Fruit fly (Drosophila melanogaster) whole organism, prepupa: ENCODE measurements around the gene CG14823.

Experiments used
- Blimp-1 ChIP-seq: fragments of 200-800 bp; sonication (Bioruptor generic); optimal IDR thresholded peaks from 3 replicates; lab custom pipeline; 2017; ENCODE audit warnings: missing biosample characterization, missing genetic modification characterization, mild to moderate bottlenecking, moderate library complexity, missing genetic modification reagents
- CG10631 ChIP-seq: fragments of 200-800 bp; sonication (Bioruptor generic); optimal IDR thresholded peaks from 2 replicates; lab custom pipeline; 2016; ENCODE audit warnings: missing biosample characterization, missing genetic modification characterization
- CG10669 ChIP-seq: fragments of 200-800 bp; sonication (Bioruptor generic); optimal IDR thresholded peaks from 3 replicates; lab custom pipeline; 2018; ENCODE audit warnings: missing biosample characterization, mild to moderate bottlenecking, missing genetic modification characterization, moderate library complexity
- CG11762 ChIP-seq: fragments of 200-800 bp; sonication (Bioruptor generic); optimal IDR thresholded peaks from 3 replicates; lab custom pipeline; 2016; ENCODE audit warnings: missing biosample characterization, missing genetic modification characterization; ENCODE audit not compliant: insufficient read depth
- CG11902 ChIP-seq: fragments of 200-800 bp; sonication (Bioruptor generic); optimal IDR thresholded peaks from 3 replicates; lab custom pipeline; 2016; ENCODE audit warnings: missing biosample characterization, missing genetic modification characterization
- CG15336 ChIP-seq: fragments of 200-800 bp; sonication (Bioruptor generic); IDR thresholded peaks from 2 replicates; pipeline ENCODE4 v1.3.6; 2022; ENCODE audit warnings: missing biosample characterization, missing genetic modification characterization
- CG1621 ChIP-seq: fragments of 200-800 bp; sonication (Bioruptor generic); optimal IDR thresholded peaks from 3 replicates; lab custom pipeline; 2018; ENCODE audit warnings: missing biosample characterization, mild to moderate bottlenecking, missing genetic modification characterization
- CG16779 ChIP-seq: fragments of 200-800 bp; sonication (Bioruptor generic); optimal IDR thresholded peaks from 3 replicates; lab custom pipeline; 2017; ENCODE audit warnings: missing biosample characterization, mild to moderate bottlenecking, missing genetic modification characterization
- CG3032 ChIP-seq: fragments of 200-800 bp; optimal IDR thresholded peaks from 2 replicates; lab custom pipeline; 2019; ENCODE audit warnings: missing biosample characterization, mild to moderate bottlenecking, missing genetic modification characterization, moderate library complexity
- CG32006 ChIP-seq: fragments of 200-800 bp; sonication (Bioruptor generic); optimal IDR thresholded peaks from 3 replicates; lab custom pipeline; 2017; ENCODE audit warnings: missing biosample characterization, mild to moderate bottlenecking, missing genetic modification characterization
- CG34406 ChIP-seq: fragments of 200-800 bp; sonication (Bioruptor generic); optimal IDR thresholded peaks from 3 replicates; lab custom pipeline; 2016; ENCODE audit warnings: missing biosample characterization, missing genetic modification characterization
- CG3919 ChIP-seq: fragments of 200-800 bp; sonication (Bioruptor generic); optimal IDR thresholded peaks from 3 replicates; lab custom pipeline; 2016; ENCODE audit warnings: missing biosample characterization, missing genetic modification characterization
- CG6163 ChIP-seq: fragments of 200-800 bp; sonication (Bioruptor generic); IDR thresholded peaks from 3 replicates; pipeline ENCODE4 v1.3.6; 2022; ENCODE audit warnings: missing biosample characterization, missing genetic modification characterization
- CG6276 ChIP-seq: fragments of 200-800 bp; sonication (Bioruptor generic); optimal IDR thresholded peaks from 2 replicates; lab custom pipeline; 2017; ENCODE audit warnings: missing biosample characterization, mild to moderate bottlenecking, missing genetic modification characterization
- CG6792 ChIP-seq: fragments of 200-800 bp; sonication (Bioruptor generic); optimal IDR thresholded peaks from 3 replicates; lab custom pipeline; 2016; ENCODE audit warnings: missing biosample characterization, missing genetic modification characterization
- CG6808 ChIP-seq: fragments of 200-800 bp; sonication (Bioruptor generic); optimal IDR thresholded peaks from 3 replicates; lab custom pipeline; 2017; ENCODE audit warnings: missing biosample characterization, missing genetic modification characterization, mild to moderate bottlenecking, moderate library complexity, missing genetic modification reagents
- CG6854 ChIP-seq: fragments of 200-800 bp; sonication (Bioruptor generic); optimal IDR thresholded peaks from 2 replicates; lab custom pipeline; 2017; ENCODE audit warnings: missing biosample characterization, mild to moderate bottlenecking, missing genetic modification characterization
- CG8119 ChIP-seq: fragments of 200-800 bp; sonication (Bioruptor generic); IDR thresholded peaks from 3 replicates; pipeline ENCODE4 v1.3.6; 2022; ENCODE audit warnings: missing biosample characterization, missing genetic modification characterization
- CG8319 ChIP-seq: fragments of 200-800 bp; sonication (Bioruptor generic); optimal IDR thresholded peaks from 3 replicates; lab custom pipeline; 2016; ENCODE audit warnings: missing biosample characterization, missing genetic modification characterization
- CG8632 ChIP-seq: fragments of 200-800 bp; sonication (Bioruptor generic); optimal IDR thresholded peaks from 3 replicates; lab custom pipeline; 2016; ENCODE audit warnings: missing biosample characterization, missing genetic modification characterization
- Eip78C ChIP-seq: fragments of 200-800 bp; sonication (Bioruptor generic); peaks from one replicate; lab custom pipeline; 2016; ENCODE audit warnings: missing biosample characterization, missing genetic modification characterization
- Eip93F ChIP-seq: fragments of 200-800 bp; sonication (Bioruptor generic); optimal IDR thresholded peaks from 2 replicates; lab custom pipeline; 2016; ENCODE audit warnings: missing biosample characterization, mild to moderate bottlenecking, missing genetic modification characterization
- Ets21C ChIP-seq: fragments of 200-800 bp; sonication (Bioruptor generic); optimal IDR thresholded peaks from 3 replicates; lab custom pipeline; 2016; ENCODE audit warnings: missing biosample characterization, missing genetic modification characterization
- Ets96B ChIP-seq: fragments of 200-800 bp; optimal IDR thresholded peaks from 2 replicates; lab custom pipeline; 2019; ENCODE audit warnings: missing biosample characterization, mild to moderate bottlenecking, missing genetic modification characterization, moderate library complexity
- Gug ChIP-seq: fragments of 200-800 bp; sonication (Bioruptor generic); IDR thresholded peaks from 2 replicates; pipeline ENCODE4 v1.3.6; 2022; ENCODE audit warnings: missing biosample characterization, missing genetic modification characterization
- Hr39 ChIP-seq: fragments of 200-800 bp; sonication (Bioruptor generic); optimal IDR thresholded peaks from 2 replicates; lab custom pipeline; 2016; ENCODE audit warnings: missing biosample characterization, missing genetic modification characterization
- Hr4 ChIP-seq: fragments of 200-800 bp; sonication (Bioruptor generic); optimal IDR thresholded peaks from 3 replicates; lab custom pipeline; 2016; ENCODE audit warnings: missing biosample characterization, missing genetic modification characterization
- Met ChIP-seq: fragments of 200-800 bp; sonication (Bioruptor generic); optimal IDR thresholded peaks from 3 replicates; lab custom pipeline; 2016; ENCODE audit warnings: missing biosample characterization, missing genetic modification characterization
- OdsH ChIP-seq: fragments of 200-800 bp; sonication (Bioruptor generic); optimal IDR thresholded peaks from 3 replicates; lab custom pipeline; 2016; ENCODE audit warnings: missing biosample characterization, missing genetic modification characterization
- Smox ChIP-seq: fragments of 200-800 bp; sonication (Bioruptor generic); optimal IDR thresholded peaks from 3 replicates; lab custom pipeline; 2016; ENCODE audit warnings: missing biosample characterization, missing genetic modification characterization
- Sox102F ChIP-seq: fragments of 200-800 bp; sonication (Bioruptor generic); optimal IDR thresholded peaks from 2 replicates; lab custom pipeline; 2016; ENCODE audit warnings: missing biosample characterization, mild to moderate bottlenecking, missing genetic modification characterization
- achi ChIP-seq: fragments of 200-800 bp; sonication (Bioruptor generic); optimal IDR thresholded peaks from 3 replicates; lab custom pipeline; 2016; ENCODE audit warnings: missing biosample characterization, missing genetic modification characterization
- acj6 ChIP-seq: fragments of 200-800 bp; sonication (Bioruptor generic); optimal IDR thresholded peaks from 3 replicates; lab custom pipeline; 2016; ENCODE audit warnings: missing biosample characterization, missing genetic modification characterization
- cyc ChIP-seq: fragments of 200-800 bp; sonication (Bioruptor generic); optimal IDR thresholded peaks from 3 replicates; lab custom pipeline; 2016; ENCODE audit warnings: missing biosample characterization, missing genetic modification characterization
- dac ChIP-seq: fragments of 200-800 bp; sonication (Bioruptor generic); optimal IDR thresholded peaks from 2 replicates; lab custom pipeline; 2017; ENCODE audit warnings: missing biosample characterization, mild to moderate bottlenecking, missing genetic modification characterization
- dsx ChIP-seq: fragments of 200-800 bp; optimal IDR thresholded peaks from 3 replicates; lab custom pipeline; 2019; ENCODE audit warnings: missing biosample characterization, mild to moderate bottlenecking, missing genetic modification characterization, moderate library complexity; ENCODE audit not compliant: poor library complexity, severe bottlenecking
- esn ChIP-seq: fragments of 200-800 bp; sonication (Bioruptor generic); optimal IDR thresholded peaks from 2 replicates; lab custom pipeline; 2016; ENCODE audit warnings: missing biosample characterization, mild to moderate bottlenecking, missing genetic modification characterization, moderate library complexity
- fd59A ChIP-seq: fragments of 200-800 bp; sonication (Bioruptor generic); optimal IDR thresholded peaks from 2 replicates; lab custom pipeline; 2017; ENCODE audit warnings: missing biosample characterization, mild to moderate bottlenecking, missing genetic modification characterization, missing genetic modification reagents
- fd85E ChIP-seq: fragments of 200-800 bp; sonication (Bioruptor generic); optimal IDR thresholded peaks from 3 replicates; lab custom pipeline; 2016; ENCODE audit warnings: missing biosample characterization, missing genetic modification characterization
- fkh ChIP-seq: fragments of 200-800 bp; sonication (Bioruptor generic); optimal IDR thresholded peaks from 3 replicates; lab custom pipeline; 2017; ENCODE audit warnings: missing biosample characterization, mild to moderate bottlenecking, missing genetic modification characterization, moderate library complexity
- lz ChIP-seq: fragments of 200-800 bp; sonication (Bioruptor generic); optimal IDR thresholded peaks from 3 replicates; lab custom pipeline; 2016; ENCODE audit warnings: missing biosample characterization, missing genetic modification characterization
- net ChIP-seq: fragments of 200-800 bp; sonication (Bioruptor generic); optimal IDR thresholded peaks from 3 replicates; lab custom pipeline; 2016; ENCODE audit warnings: missing biosample characterization, missing genetic modification characterization
- salr ChIP-seq, 2 experiments: fragments of 200-800 bp; sonication (Bioruptor generic); optimal IDR thresholded peaks; 3 replicates each; lab custom pipeline; 2016 to 2018; ENCODE audit warnings: missing biosample characterization in 2 of 2, missing genetic modification characterization in 2 of 2, mild to moderate bottlenecking in 1 of 2
- spab ChIP-seq: fragments of 200-800 bp; sonication (Bioruptor generic); optimal IDR thresholded peaks from 2 replicates; lab custom pipeline; 2017; ENCODE audit warnings: missing biosample characterization, mild to moderate bottlenecking, missing genetic modification characterization, missing genetic modification reagents
- svp ChIP-seq: fragments of 200-800 bp; sonication (Bioruptor generic); peaks from one replicate; lab custom pipeline; 2016; ENCODE audit warnings: missing biosample characterization, missing genetic modification characterization
- vri ChIP-seq: fragments of 200-800 bp; sonication (Bioruptor generic); optimal IDR thresholded peaks from 3 replicates; lab custom pipeline; 2016; ENCODE audit warnings: missing biosample characterization, mild to moderate bottlenecking, missing genetic modification characterization

The CG14823 gene

DNA sequence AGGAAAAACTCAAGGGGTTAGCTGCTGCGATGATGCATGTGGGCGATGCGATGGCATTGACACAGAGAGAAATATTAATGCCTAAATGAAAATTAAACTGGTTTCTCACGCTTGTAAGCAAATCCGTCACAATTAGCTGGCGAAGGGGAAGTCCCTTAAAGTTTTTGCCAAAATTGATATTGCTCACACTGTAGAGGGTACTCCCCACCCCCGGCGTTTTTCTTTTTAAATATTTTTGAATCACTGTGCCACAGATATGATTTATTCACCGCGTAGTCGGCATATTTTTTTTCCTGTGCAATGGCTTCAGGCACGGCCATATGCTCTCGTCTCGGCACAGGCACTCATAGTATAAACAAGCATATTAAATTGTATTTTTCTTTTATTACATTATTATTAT lies 21.2 kb downstream of the CG14823 start (continued):
- TF ChIP-seq CG32006 (GFP tag; lab: Kevin White, UChicago): peak; percentile 3
- peak; percentile 1 for TF ChIP-seq OdsH (GFP tag; lab: Kevin White, UChicago)
- no peak for TF ChIP-seq CG6792 (GFP tag; lab: Kevin White, UChicago)
- peak; percentile 19 for TF ChIP-seq Ets96B (tag; lab: Kevin White, UChicago)
- no peak for TF ChIP-seq Gug (GFP tag; lab: Robert Waterston, UW)

DNA sequence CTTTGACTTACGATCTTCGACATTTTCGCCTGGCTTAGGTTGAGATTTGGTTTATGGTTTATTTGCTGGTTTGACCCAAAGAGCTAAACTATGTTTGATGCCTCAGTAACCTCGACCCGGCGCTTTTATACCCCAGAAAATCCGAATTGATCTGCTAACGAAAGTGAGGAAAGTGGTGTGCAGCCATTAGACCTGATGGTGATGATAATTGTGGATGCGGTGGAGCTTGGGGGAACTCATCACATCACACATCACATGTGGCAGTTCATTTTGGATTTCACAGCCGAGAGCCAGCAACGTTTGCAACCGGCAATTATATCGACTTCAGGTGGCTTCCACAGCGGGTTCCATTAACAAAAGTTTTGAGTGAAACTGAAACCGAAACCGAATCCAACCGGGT lies 22.6 kb downstream of the CG14823 start, which contains the start of gene Cpr65Eb:
TSS of gene Cpr65Eb (minus strand) at position 101 of the 400 bp plus-strand sequence.
- TF ChIP-seq Eip78C (GFP tag; lab: Kevin White, UChicago) (no peak), Ets21C (no peak), CG8119 (no peak), svp (GFP tag; lab: Kevin White, UChicago) (no peak), esn (GFP tag; lab: Kevin White, UChicago) (no peak), spab (GFP tag; lab: Kevin White, UChicago) (no peak), Eip93F (GFP tag; lab: Kevin White, UChicago) (no peak), salr (GFP tag; optimal IDR thresholded peaks at IDR 0.05; lab: Kevin White, UChicago) (no peak), cyc (GFP tag; lab: Kevin White, UChicago) (no peak)

DNA sequence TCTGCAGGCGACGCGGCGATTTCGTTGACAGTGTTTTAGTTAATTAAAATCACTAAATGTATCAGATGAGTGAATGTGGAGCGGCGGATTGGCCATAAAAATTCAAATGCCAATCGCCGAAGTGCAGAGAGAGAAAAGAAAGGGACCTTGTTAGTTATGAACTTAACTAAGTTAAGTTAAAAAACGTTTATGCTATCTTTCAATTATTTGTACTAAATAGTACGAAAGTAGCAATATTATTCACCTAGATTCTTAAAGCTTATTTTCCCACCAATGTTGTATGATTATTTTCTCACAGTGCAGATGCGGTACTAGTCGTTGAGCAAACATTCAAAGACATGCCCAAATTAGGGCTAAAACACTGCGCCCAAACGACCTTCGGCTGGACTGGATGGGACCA lies 24.6 kb downstream of the CG14823 start:
- TF ChIP-seq CG6276 (GFP tag; lab: Kevin White, UChicago) (no peak), CG8319 (GFP tag; lab: Kevin White, UChicago) (peak; percentile 60), CG11902 (GFP tag; lab: Kevin White, UChicago) (peak; percentile 14), CG16779 (no peak), CG15336 (0 out of 2 replicates have a peak, but pooled peaks have one; percentile 30), dsx (GFP tag; lab: Kevin White, UChicago) (no peak), net (peak; percentile 13), Ets21C (no peak), dac (GFP tag; lab: Kevin White, UChicago) (no peak), CG34406 (GFP tag; lab: Kevin White, UChicago) (peak; percentile 24), vri (GFP tag; lab: Kevin White, UChicago) (no peak), CG8632 (GFP tag; lab: Kevin White, UChicago) (peak; percentile 26), OdsH (GFP tag; lab: Kevin White, UChicago) (peak; percentile 18), CG3919 (GFP tag; lab: Kevin White, UChicago) (peak; percentile 77), Hr39 (GFP tag; lab: Kevin White, UChicago) (no peak), CG10631 (peak; percentile 31), Blimp-1 (no peak), acj6 (GFP tag; lab: Kevin White, UChicago) (peak; percentile 43), CG1621 (no peak), fkh (GFP tag; lab: Kevin White, UChicago) (no peak), CG6808 (GFP tag; lab: Kevin White, UChicago) (peak; percentile 22), Gug (GFP tag; lab: Robert Waterston, UW) (no peak), CG32006 (GFP tag; lab: Kevin White, UChicago) (peak; percentile 25), Met (GFP tag; lab: Kevin White, UChicago) (peak; percentile 3), Eip78C (GFP tag; lab: Kevin White, UChicago) (peak; percentile 79), CG3032 (tag; lab: Kevin White, UChicago) (peak; percentile 43), CG6792 (GFP tag; lab: Kevin White, UChicago) (peak; percentile 34), fd85E (GFP tag; lab: Kevin White, UChicago) (no peak), Eip93F (GFP tag; lab: Kevin White, UChicago) (no peak), lz (no peak), fd59A (GFP tag; lab: Kevin White, UChicago) (no peak), CG6163 (GFP tag; lab: Robert Waterston, UW) (peak; percentile 47; the same call in 2 of the 3 replicates), CG11762 (GFP tag; lab: Kevin White, UChicago) (peak; percentile 43), esn (GFP tag; lab: Kevin White, UChicago) (no peak), Smox (GFP tag; lab: Kevin White, UChicago) (no peak), Sox102F (no peak), Hr4 (GFP tag; lab: Kevin White, UChicago) (peak; percentile 20), CG6854 (GFP tag; lab: Kevin White, UChicago) (no peak), CG8119 (no peak), salr (GFP tag; optimal IDR thresholded peaks at IDR 0.05; lab: Kevin White, UChicago) (no peak), CG10669 (peak; percentile 44), spab (GFP tag; lab: Kevin White, UChicago) (peak; percentile 32), achi (peak; percentile 39)
